Fruit fly (Drosophila melanogaster): ENCODE results near the gene Polr2G.

Polr2G gene

dm6 chr3R:15222973-15223372 is at the start of gene Polr2G:
Gene Polr2G (minus strand): TSS chr3R:15223180.
- TF ChIP-seq CG8478 (optimal IDR thresholded peaks at IDR 0.05) (no peak), CTCF (optimal IDR thresholded peaks at IDR 0.05) (no peak)

dm6 chr3R:15268856-15269255 is 45.9 kb upstream of the Polr2G start:
- TF ChIP-seq CTCF (optimal IDR thresholded peaks at IDR 0.05) (no peak), CG8478 (optimal IDR thresholded peaks at IDR 0.05) (no peak)

dm6 chr3R:15268426-15268825 is 45.4 kb upstream of the Polr2G start, which contains the start of the genes CG14864 and Zip88E:
Gene CG14864 (minus strand): TSS chr3R:15268538.
Gene Zip88E (plus strand): TSS chr3R:15268662.
- TF ChIP-seq CG8478 (optimal IDR thresholded peaks at IDR 0.05) (no peak), CTCF (optimal IDR thresholded peaks at IDR 0.05) (no peak)

DNA sequence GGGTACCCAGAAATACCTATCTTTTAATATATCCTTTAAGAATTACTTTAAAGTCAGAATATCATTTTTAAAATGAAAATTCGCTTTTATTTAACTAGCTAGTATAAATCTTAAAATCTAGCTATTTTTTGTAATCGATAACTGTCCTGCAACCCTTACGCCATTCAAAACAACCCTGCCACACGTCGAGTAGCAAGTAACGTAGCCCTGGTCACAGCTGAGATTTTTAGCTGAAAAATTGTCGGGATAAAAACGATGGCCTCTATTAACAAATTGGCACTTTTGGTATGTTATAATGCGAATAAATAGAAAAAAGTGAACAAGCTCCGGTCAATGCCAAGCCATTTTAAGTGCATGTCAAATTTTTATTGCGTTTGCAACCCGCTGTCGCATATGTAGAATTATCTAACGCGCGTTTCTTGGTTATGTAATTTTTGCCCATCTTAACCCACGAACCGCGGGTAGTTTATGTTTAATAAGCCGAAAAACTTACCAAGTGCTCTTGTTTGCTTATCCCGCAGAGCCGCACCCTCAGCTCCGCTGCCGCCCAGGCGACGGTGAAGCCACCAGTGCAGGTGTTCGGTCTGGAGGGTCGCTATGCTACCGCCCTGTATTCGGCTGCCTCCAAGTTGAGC is 42.5 kb upstream of the Polr2G start, which contains the start of gene ATPsynO:
ATPsynO (plus strand) TSS at position 186 of the 635 bp plus-strand sequence.
- TF ChIP-seq CTCF (optimal IDR thresholded peaks at IDR 0.05) (peak in 1 of 2 experiments; percentile 45), CG8478 (optimal IDR thresholded peaks at IDR 0.05) (no peak)

- TF ChIP-seq CG8478 (optimal IDR thresholded peaks at IDR 0.05) (no peak), CTCF (optimal IDR thresholded peaks at IDR 0.05) (no peak)
These were observed 41.0 kb upstream of the Polr2G start for dm6 chr3R:15263946-15264345.

DNA sequence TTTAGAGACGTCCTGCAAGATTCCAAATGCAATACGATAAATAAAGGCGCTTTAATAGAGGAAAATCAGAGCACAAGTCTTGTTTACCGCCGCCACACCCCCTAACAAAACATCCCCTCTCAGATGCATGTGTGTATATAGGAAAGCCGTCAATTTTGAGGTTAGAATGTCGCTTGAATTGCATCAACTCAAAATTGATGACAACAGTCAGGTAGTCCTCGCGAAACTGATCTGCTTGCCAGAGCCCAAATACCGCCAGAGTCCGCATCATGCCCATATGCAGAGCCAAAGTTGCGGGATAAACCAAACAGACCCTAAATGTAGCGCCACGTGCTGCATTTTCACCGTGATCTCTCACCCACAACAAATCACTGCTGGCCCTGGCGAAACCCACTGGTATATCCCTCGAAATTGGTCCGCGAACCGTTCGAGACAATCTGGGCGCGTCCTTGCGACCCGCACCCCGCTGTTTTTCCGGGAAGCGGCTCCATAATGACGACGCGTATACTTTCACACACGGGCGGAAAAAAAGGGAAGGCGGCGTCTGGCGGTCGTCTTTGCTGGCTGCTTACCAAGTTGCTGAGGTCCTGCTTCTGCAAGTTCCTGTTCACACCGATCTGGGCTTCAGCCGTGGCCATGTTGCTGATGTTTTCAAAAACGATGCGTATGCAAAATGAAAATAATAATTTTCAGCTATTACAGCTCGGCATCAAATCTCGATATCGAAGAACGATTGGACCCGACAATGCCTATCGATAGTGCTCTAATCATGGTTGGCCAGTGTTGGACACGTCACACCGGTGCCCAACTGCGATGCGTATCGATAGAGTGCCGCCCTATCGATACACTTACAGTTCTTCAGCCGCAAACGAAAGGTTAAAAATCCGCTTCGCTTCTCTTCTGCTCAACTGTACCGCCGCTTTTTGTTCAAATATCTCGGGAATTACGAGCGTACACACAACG is 40.0 kb upstream of the Polr2G start, which contains the start of the genes eIF2gamma and Set:
eIF2gamma (minus strand) TSS at position 749 of the 963 bp plus-strand sequence.
Set (plus strand) TSS at position 843 of the 963 bp plus-strand sequence.
- TF ChIP-seq CTCF (optimal IDR thresholded peaks at IDR 0.05): no peak
- TF ChIP-seq CG8478 (optimal IDR thresholded peaks at IDR 0.05): no peak

DNA sequence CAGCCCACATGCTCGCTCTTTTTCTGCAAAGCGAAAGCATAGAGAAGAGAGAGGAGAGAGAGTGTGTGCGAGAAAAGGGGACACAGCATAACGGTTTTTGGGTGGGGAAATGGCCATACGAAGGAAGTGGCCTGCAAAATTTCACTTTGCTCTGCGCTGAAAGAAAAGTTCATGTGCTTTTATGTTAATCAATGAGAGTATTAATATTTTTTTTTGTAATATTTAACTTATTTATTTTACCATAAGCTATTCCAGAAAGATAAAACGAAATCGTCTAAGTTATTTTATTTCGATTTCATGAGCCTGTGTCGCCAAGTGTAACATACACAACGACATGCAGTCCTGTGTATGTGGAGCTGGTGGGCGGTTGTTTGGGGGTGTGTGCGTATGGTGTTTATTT is 27.5 kb upstream of the Polr2G start:
- TF ChIP-seq CG8478 (optimal IDR thresholded peaks at IDR 0.05) (no peak), CTCF (optimal IDR thresholded peaks at IDR 0.05) (no peak)

DNA sequence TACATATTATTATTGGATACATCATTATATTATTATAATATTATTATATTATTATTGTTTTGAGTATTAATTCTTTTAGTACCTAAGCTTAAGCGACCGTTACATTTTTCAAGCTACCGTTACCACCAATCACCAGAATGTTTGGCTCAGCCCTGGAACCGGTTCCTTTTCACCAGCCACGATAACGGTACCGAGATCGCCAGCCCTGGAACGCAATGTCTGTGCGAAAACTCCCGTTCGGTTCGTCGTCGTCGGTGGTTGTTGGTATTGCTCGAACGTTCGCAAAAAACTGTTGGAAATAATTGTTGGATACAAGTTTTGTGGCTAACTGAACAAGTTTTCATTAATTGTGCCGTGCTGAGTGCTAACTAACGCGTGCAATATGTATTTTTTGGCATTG is 26.8 kb upstream of the Polr2G start, which contains the start of gene CG42404:
CG42404 (plus strand) TSS at position 360 of the 400 bp plus-strand sequence.
- TF ChIP-seq CTCF (optimal IDR thresholded peaks at IDR 0.05): peak in 1 of 2 experiments; percentile 11
- TF ChIP-seq CG8478 (optimal IDR thresholded peaks at IDR 0.05): no peak

dm6 chr3R:15249037-15249436 is 26.1 kb upstream of the Polr2G start, which contains the start of gene Amt:
Gene Amt (minus strand): TSS chr3R:15249137.
- TF ChIP-seq CTCF (optimal IDR thresholded peaks at IDR 0.05) (no peak), CG8478 (optimal IDR thresholded peaks at IDR 0.05) (no peak)

dm6 chr3R:15246601-15247000 is 23.6 kb upstream of the Polr2G start:
- TF ChIP-seq CG8478 (optimal IDR thresholded peaks at IDR 0.05) (no peak), CTCF (optimal IDR thresholded peaks at IDR 0.05) (no peak)

DNA sequence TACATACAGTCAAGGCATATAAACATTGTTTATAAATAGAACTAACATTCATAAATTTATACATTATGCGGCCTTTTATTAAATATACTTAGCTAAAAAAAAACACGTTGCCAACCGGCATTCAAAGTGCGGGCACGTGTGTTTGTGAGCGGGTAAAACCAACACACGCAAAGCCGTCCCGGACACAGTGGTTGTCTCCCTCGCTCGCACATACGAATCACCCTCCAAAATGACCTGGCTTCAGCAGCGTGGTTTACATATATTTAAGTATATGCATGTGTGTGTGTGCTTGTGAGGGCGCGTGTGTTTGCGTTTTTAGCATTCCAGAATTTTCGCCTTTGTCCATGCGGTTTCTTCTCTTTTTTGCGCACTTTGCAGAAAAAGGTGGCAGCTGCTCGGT is 20.5 kb upstream of the Polr2G start:
- TF ChIP-seq CTCF (optimal IDR thresholded peaks at IDR 0.05) (no peak), CG8478 (optimal IDR thresholded peaks at IDR 0.05) (no peak)

DNA sequence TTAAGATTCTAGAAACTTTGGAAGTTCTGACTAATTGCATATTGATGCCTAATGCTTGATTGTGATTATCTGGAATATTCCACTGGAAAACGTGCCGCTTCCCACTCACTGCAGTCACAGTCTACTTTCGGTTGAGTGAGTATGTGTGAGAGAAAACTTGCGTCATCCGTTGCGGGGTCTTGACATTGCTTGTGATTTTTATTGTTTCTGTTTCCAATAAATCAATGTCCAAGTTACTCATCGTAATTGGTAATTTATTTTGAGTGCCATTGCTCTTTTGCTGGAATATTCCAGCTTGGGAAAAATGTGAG is 20.0 kb upstream of the Polr2G start:
- no peak for TF ChIP-seq CG8478 (optimal IDR thresholded peaks at IDR 0.05)

dm6 chr3R:15242186-15243045 is 19.4 kb upstream of the Polr2G start, which contains the start of the genes tefu and Hsc70-4:
Gene tefu (minus strand): TSS chr3R:15242236.
Gene Hsc70-4 (plus strand): TSS chr3R:15242687.
- TF ChIP-seq CG8478 (optimal IDR thresholded peaks at IDR 0.05) (no peak), CTCF (optimal IDR thresholded peaks at IDR 0.05) (peak in 1 of 2 experiments; percentile 6)

dm6 chr3R:15231635-15232138 is 8.7 kb upstream of the Polr2G start:
- no peak for TF ChIP-seq CTCF (optimal IDR thresholded peaks at IDR 0.05)
- TF ChIP-seq CG8478 (optimal IDR thresholded peaks at IDR 0.05): no peak
